Worm (Caenorhabditis elegans) whole organism, late embryonic: ENCODE measurements around the gene F34D10.8.

Experiments used
- ama-1 ChIP-seq: fragments of 150-350 bp; optimal IDR thresholded peaks from 2 replicates; lab custom pipeline; 2014
- ceh-9 ChIP-seq: sonication (generic microtip); optimal IDR thresholded peaks from 2 replicates; lab custom pipeline; 2016; ENCODE audit warnings: mild to moderate bottlenecking, missing genetic modification characterization, inconsistent platforms, missing compliant biosample characterization
- che-1 ChIP-seq: sonication (generic microtip); optimal IDR thresholded peaks from 2 replicates; lab custom pipeline; 2016; ENCODE audit warnings: mild to moderate bottlenecking, missing genetic modification characterization, missing compliant biosample characterization
- hlh-13 ChIP-seq: fragments of 200-800 bp; sonication (Bioruptor generic); optimal IDR thresholded peaks from 2 replicates; lab custom pipeline; 2018; ENCODE audit warnings: mild to moderate bottlenecking, missing genetic modification characterization, missing compliant biosample characterization
- mec-3 ChIP-seq: sonication (generic microtip); optimal IDR thresholded peaks from 2 replicates; lab custom pipeline; 2016; ENCODE audit warnings: borderline replicate concordance, missing genetic modification characterization, missing compliant biosample characterization
- nhr-11 ChIP-seq: fragments of 150-350 bp; optimal IDR thresholded peaks from 2 replicates; lab custom pipeline; 2014; ENCODE audit warnings: missing biosample characterization, missing genetic modification characterization
- sdc-2 ChIP-seq: sonication (generic microtip); optimal IDR thresholded peaks from 2 replicates; lab custom pipeline; 2016; ENCODE audit warnings: missing genotype, missing genetic modification characterization, missing compliant biosample characterization
- sox-2 ChIP-seq: fragments of 200-800 bp; sonication (Bioruptor generic); IDR thresholded peaks from 2 replicates; pipeline ENCODE4 v1.3.6; 2022; ENCODE audit warnings: missing genetic modification reagents, missing genetic modification characterization, missing compliant biosample characterization
- syd-9 ChIP-seq: sonication (generic microtip); optimal IDR thresholded peaks from 2 replicates; lab custom pipeline; 2016; ENCODE audit warnings: mild to moderate bottlenecking, missing genetic modification characterization, moderate library complexity, missing compliant biosample characterization
- unc-3 ChIP-seq, 2 experiments: fragments of 200-800 bp in 1 of 2; sonication (Bioruptor generic) in 1 of 2; sonication (generic microtip) in 1 of 2; conservative IDR thresholded peaks in 1 of 2; optimal IDR thresholded peaks in 1 of 2; 2 replicates each; pipeline versions ENCODE4 v1.3.6 to Lab custom; 2016 to 2022; ENCODE audit warnings: missing compliant biosample characterization in 2 of 2, missing genetic modification characterization in 2 of 2, missing genetic modification reagents in 1 of 2
- ztf-16 ChIP-seq: sonication (generic microtip); optimal IDR thresholded peaks from 2 replicates; lab custom pipeline; 2017; ENCODE audit warnings: missing genetic modification characterization, missing compliant biosample characterization

ce11 chrIII:3681351-3681938 is 49.1 kb upstream of the F34D10.8 start:
- TF ChIP-seq sox-2 (GFP tag; lab: Robert Waterston, UW) (no peak), che-1 (no peak), hlh-13 (no peak), ztf-16 (no peak), ama-1 (lab: Kevin White, UChicago) (no peak), ceh-9 (tag; lab: Kevin White, UChicago) (no peak), nhr-11 (tag; lab: Kevin White, UChicago) (no peak), sdc-2 (tag; lab: Kevin White, UChicago) (no peak), syd-9 (tag; lab: Kevin White, UChicago) (no peak), mec-3 (no peak), unc-3 (GFP tag; conservative IDR thresholded peaks at IDR 0.05; lab: Robert Waterston, UW) (no peak), unc-3 (tag; optimal IDR thresholded peaks at IDR 0.05; lab: Kevin White, UChicago) (no peak)
